Worm (Caenorhabditis elegans): ENCODE data around the gene F36H1.3.

The F36H1.3 gene

DNA sequence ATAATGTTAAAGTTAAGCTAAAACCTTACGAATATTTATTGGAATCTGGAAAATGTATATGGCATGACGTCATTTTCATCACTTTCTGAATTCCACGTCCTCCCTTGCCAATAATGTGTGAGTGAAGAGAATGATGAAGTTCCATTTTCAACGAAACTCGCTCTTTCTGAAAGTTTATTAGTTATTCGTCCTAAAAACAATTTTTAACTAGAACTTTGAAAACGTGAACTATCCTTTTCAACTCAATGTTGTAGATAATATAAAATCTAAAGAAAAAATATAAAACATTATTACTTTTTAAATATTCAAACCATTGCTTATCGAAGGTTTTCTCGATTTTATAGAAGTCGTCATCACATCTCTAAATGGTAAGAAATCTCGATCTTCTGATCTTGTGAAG, 39.6 kb downstream of the F36H1.3 start, which contains the start of gene M7.7:
M7.7 (plus strand) TSS at position 301 of the 400 bp plus-strand sequence.
- TF ChIP-seq ztf-29 (GFP tag; IDR thresholded peaks at IDR 0.05) (no peak), ztf-23 (GFP tag; IDR thresholded peaks at IDR 0.05) (no peak), flt-1 (GFP tag; IDR thresholded peaks at IDR 0.05) (no peak), T22C8.4 (GFP tag; IDR thresholded peaks at IDR 0.05) (no peak), klf-2 (GFP tag; conservative IDR thresholded peaks at IDR 0.05) (no peak), ref-1 (GFP tag; conservative IDR thresholded peaks at IDR 0.05) (no peak), tab-1 (GFP tag; IDR thresholded peaks at IDR 0.05) (no peak), med-1 (GFP tag; optimal IDR thresholded peaks at IDR 0.05; ENCODE audit: insufficient read depth) (no peak), cog-1 (tag; optimal IDR thresholded peaks at IDR 0.05) (no peak)

DNA sequence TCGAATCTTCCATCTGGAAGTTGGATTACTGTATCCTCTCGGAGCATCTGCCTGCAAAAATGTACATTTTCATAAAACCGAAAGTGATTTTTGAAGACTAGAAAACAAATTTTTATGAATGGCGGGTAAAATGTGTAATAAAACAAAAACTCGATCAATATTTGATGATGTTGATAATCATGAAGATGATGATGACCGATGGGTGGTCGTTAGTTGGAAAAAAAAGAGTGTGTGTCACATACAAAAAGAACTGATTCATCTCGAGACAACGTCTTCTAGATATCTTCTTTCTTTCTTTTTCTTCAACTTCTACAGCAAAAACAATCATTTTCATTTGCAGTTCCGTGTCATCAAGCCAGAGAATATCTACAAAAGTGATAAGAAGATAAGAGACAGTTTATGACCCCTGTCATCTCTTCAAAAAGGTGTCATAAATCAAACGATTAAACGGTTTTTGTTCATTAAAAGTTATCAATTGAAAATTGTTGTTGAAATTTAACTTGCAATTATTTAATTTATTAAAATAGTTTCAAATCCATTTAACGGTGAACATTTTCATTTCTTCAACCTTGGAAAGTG, 42.7 kb downstream of the F36H1.3 start, which contains the start of gene bcc-1:
bcc-1 (minus strand) TSS at position 51 of the 579 bp plus-strand sequence.
- TF ChIP-seq tab-1 (GFP tag; IDR thresholded peaks at IDR 0.05), result no peak
- no peak for TF ChIP-seq ref-1 (GFP tag; conservative IDR thresholded peaks at IDR 0.05)
- no peak for TF ChIP-seq klf-2 (GFP tag; conservative IDR thresholded peaks at IDR 0.05)
- TF ChIP-seq ztf-29 (GFP tag; IDR thresholded peaks at IDR 0.05), result no peak
- TF ChIP-seq cog-1 (tag; optimal IDR thresholded peaks at IDR 0.05), result no peak
- no peak for TF ChIP-seq T22C8.4 (GFP tag; IDR thresholded peaks at IDR 0.05)
- TF ChIP-seq med-1 (GFP tag; optimal IDR thresholded peaks at IDR 0.05; ENCODE audit: insufficient read depth), result no peak
- no peak for TF ChIP-seq flt-1 (GFP tag; IDR thresholded peaks at IDR 0.05)
- TF ChIP-seq ztf-23 (GFP tag; IDR thresholded peaks at IDR 0.05), result no peak

DNA sequence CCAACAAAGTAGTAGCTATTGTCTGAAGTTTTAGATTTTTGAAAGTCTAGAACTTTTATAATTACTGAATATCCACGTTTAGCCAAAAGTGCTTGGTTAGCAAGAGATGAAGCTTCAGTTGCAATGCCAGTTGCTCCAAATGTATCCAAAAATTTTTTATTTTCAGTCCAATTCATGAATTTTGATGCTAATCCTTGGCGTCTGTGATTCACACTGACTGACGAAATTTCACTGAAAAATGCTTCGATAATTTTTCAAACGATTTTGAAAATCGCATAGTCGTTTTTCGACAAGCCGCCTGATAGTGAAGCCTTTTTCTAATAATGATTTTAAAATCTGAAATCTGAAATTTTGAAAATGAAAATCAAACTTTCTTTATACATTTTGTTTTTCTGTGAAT, 44.1 kb downstream of the F36H1.3 start:
- TF ChIP-seq flt-1 (GFP tag; IDR thresholded peaks at IDR 0.05), result no peak
- no peak for TF ChIP-seq T22C8.4 (GFP tag; IDR thresholded peaks at IDR 0.05)
- no peak for TF ChIP-seq klf-2 (GFP tag; conservative IDR thresholded peaks at IDR 0.05)
- TF ChIP-seq ztf-23 (GFP tag; IDR thresholded peaks at IDR 0.05), result no peak
- TF ChIP-seq ztf-29 (GFP tag; IDR thresholded peaks at IDR 0.05), result no peak
- no peak for TF ChIP-seq tab-1 (GFP tag; IDR thresholded peaks at IDR 0.05)
- no peak for TF ChIP-seq ref-1 (GFP tag; conservative IDR thresholded peaks at IDR 0.05)
- no peak for TF ChIP-seq cog-1 (tag; optimal IDR thresholded peaks at IDR 0.05)

DNA sequence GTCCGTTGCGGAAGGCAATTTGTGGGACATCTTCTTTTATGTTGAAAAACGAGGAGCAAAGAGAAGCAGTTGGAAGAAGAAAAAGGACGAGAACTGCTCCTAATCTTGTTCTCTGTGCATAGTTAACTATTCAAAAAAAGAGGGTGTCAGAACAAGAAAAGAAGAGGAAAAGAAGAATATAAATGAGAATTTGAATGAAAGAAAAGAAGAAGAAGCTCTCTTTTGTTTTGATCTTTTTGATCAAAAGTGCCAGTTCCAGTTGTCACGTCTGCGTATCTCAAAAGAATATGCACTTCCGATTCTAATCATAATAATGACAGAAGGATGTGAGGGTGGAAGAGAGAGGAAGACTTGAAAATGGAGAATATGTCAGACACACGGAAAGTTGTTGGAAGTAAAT, 45.0 kb downstream of the F36H1.3 start, which contains the start of gene M7.8:
M7.8 (minus strand) TSS at position 112 of the 400 bp plus-strand sequence.
- no peak for TF ChIP-seq cog-1 (tag; optimal IDR thresholded peaks at IDR 0.05)
- no peak for TF ChIP-seq tab-1 (GFP tag; IDR thresholded peaks at IDR 0.05)

DNA sequence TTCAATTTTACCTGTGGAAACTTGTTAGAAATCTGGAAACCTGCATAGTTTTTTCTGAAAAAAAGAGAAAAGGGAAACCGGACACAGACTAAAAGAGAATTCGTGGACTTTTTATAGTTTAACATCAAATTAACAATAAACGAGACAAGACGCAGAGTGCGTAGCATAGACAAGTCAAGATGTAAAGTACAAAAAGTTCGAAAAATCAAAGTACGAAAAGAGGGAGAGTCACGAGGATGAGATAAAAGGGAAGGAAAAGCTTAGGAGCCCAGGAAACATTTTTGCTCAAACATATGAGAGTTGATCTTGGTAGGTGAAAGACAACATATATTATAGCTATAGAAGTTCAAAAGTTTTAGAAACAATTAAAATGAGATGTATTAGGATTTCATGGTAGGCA, 47.9 kb downstream of the F36H1.3 start, which contains the start of gene M7.12:
M7.12 (minus strand) TSS at position 188 of the 400 bp plus-strand sequence.
- TF ChIP-seq cog-1 (tag; optimal IDR thresholded peaks at IDR 0.05) (no peak), klf-2 (GFP tag; conservative IDR thresholded peaks at IDR 0.05) (no peak), med-1 (GFP tag; optimal IDR thresholded peaks at IDR 0.05; ENCODE audit: insufficient read depth) (no peak), T22C8.4 (GFP tag; IDR thresholded peaks at IDR 0.05) (no peak), ref-1 (GFP tag; conservative IDR thresholded peaks at IDR 0.05) (no peak), ztf-29 (GFP tag; IDR thresholded peaks at IDR 0.05) (no peak), flt-1 (GFP tag; IDR thresholded peaks at IDR 0.05) (no peak), tab-1 (GFP tag; IDR thresholded peaks at IDR 0.05) (no peak), ztf-23 (GFP tag; IDR thresholded peaks at IDR 0.05) (no peak)

DNA sequence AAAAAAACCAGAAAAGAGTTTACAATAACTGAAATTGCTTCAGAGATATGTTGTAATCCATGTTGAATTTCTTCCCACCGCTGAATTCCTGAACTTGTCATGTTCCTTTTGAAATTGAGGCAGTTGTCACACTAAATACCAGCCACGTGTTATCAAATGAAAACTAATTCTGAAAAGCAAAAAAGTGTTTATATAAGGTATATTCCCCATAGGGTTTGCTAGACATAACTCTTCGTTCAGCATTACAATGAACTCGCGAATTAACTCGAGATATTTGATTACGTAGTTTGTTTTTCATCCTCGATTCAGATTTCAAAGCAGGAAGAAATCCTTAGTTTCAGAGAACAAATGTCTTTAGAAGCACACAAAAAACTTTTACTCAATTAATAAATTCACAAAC, 50.3 kb downstream of the F36H1.3 start, which contains the start of gene str-3:
str-3 (minus strand) TSS at position 101 of the 400 bp plus-strand sequence.
- TF ChIP-seq ztf-29 (GFP tag; IDR thresholded peaks at IDR 0.05) (no peak), tab-1 (GFP tag; IDR thresholded peaks at IDR 0.05) (no peak), ref-1 (GFP tag; conservative IDR thresholded peaks at IDR 0.05) (no peak), T22C8.4 (GFP tag; IDR thresholded peaks at IDR 0.05) (no peak), ztf-23 (GFP tag; IDR thresholded peaks at IDR 0.05) (no peak), med-1 (GFP tag; optimal IDR thresholded peaks at IDR 0.05; ENCODE audit: insufficient read depth) (no peak), cog-1 (tag; optimal IDR thresholded peaks at IDR 0.05) (no peak), klf-2 (GFP tag; conservative IDR thresholded peaks at IDR 0.05) (no peak), flt-1 (GFP tag; IDR thresholded peaks at IDR 0.05) (no peak)

DNA sequence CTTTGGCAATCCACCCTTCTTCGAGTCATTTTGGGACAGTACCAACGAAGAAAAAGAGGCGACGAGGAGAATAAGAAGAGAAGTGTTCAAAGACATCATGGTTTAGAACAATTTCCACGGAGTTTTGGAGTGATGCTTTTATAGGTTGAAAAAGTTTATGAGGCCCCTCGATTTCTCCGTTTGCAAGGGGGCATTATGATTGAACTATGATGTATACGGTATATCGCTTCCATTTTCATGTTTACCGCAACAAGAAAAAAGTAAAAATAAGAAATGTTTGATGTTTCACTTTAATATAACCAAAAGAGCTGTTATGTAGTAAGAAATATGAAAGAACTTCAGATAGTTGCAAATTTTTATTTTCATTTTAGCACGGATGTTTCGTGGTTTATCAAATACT, 51.5 kb downstream of the F36H1.3 start, which contains the start of gene srlf-18:
srlf-18 (minus strand) TSS at position 101 of the 400 bp plus-strand sequence.
- TF ChIP-seq ref-1 (GFP tag; conservative IDR thresholded peaks at IDR 0.05) (no peak), klf-2 (GFP tag; conservative IDR thresholded peaks at IDR 0.05) (no peak), cog-1 (tag; optimal IDR thresholded peaks at IDR 0.05) (no peak), T22C8.4 (GFP tag; IDR thresholded peaks at IDR 0.05) (no peak), tab-1 (GFP tag; IDR thresholded peaks at IDR 0.05) (no peak), med-1 (GFP tag; optimal IDR thresholded peaks at IDR 0.05; ENCODE audit: insufficient read depth) (no peak), flt-1 (GFP tag; IDR thresholded peaks at IDR 0.05) (no peak), ztf-29 (GFP tag; IDR thresholded peaks at IDR 0.05) (no peak), ztf-23 (GFP tag; IDR thresholded peaks at IDR 0.05) (no peak)

Data from whole organism, midembryonic.